Fruit fly (Drosophila melanogaster) whole organism, embryonic: ENCODE data around the gene CG3679.

Experiments
- Ada2b ChIP-seq: fragments of 200-800 bp; sonication (Bioruptor generic); IDR thresholded peaks from 2 replicates; pipeline ENCODE4 v1.3.6; 2022; ENCODE audit warnings: missing biosample characterization, missing genetic modification characterization
- Sox100B ChIP-seq: fragments of 200-800 bp; sonication (Bioruptor generic); optimal IDR thresholded peaks from 3 replicates; lab custom pipeline; 2018; ENCODE audit warnings: missing biosample characterization, mild to moderate bottlenecking, missing genetic modification characterization

- no peak for TF ChIP-seq Sox100B (GFP tag; lab: Kevin White, UChicago)
- TF ChIP-seq Ada2b (GFP tag; lab: Robert Waterston, UW), result no peak
Measured at dm6 chrX:16277878-16278506, 25.7 kb upstream of the CG3679 start, which contains the start of gene eas.
